Worm (Caenorhabditis elegans) whole organism, late embryonic: ENCODE measurements around the gene sul-3.

ENCODE experiments used
- C08G9.2 ChIP-seq: sonication (generic microtip); optimal IDR thresholded peaks from 2 replicates; lab custom pipeline; 2016; ENCODE audit warnings: mild to moderate bottlenecking, missing genetic modification characterization, moderate library complexity, missing compliant biosample characterization
- F13H6.1 ChIP-seq: sonication (generic microtip); optimal IDR thresholded peaks from 2 replicates; lab custom pipeline; 2016; ENCODE audit warnings: missing genetic modification characterization, missing compliant biosample characterization
- K02D7.2 ChIP-seq: sonication (generic microtip); optimal IDR thresholded peaks from 2 replicates; lab custom pipeline; 2017; ENCODE audit warnings: mild to moderate bottlenecking, missing genetic modification characterization, missing compliant biosample characterization
- K09A11.1 ChIP-seq: sonication (generic microtip); optimal IDR thresholded peaks from 2 replicates; lab custom pipeline; 2017; ENCODE audit warnings: antibody characterized with exemption, mild to moderate bottlenecking, missing genetic modification characterization, missing compliant biosample characterization; ENCODE audit not compliant: insufficient read depth
- ama-1 ChIP-seq: fragments of 150-350 bp; optimal IDR thresholded peaks from 2 replicates; lab custom pipeline; 2014
- ceh-14 ChIP-seq: sonication (generic microtip); optimal IDR thresholded peaks from 2 replicates; lab custom pipeline; 2016; ENCODE audit warnings: missing genotype, missing genetic modification characterization, missing compliant biosample characterization
- ceh-18 ChIP-seq: sonication (generic microtip); optimal IDR thresholded peaks from 2 replicates; lab custom pipeline; 2016; ENCODE audit warnings: missing genetic modification characterization, missing compliant biosample characterization
- ceh-22 ChIP-seq: sonication (generic microtip); optimal IDR thresholded peaks from 2 replicates; lab custom pipeline; 2017; ENCODE audit warnings: missing biosample characterization, missing genetic modification characterization
- ceh-24 ChIP-seq: sonication (generic microtip); optimal IDR thresholded peaks from 2 replicates; lab custom pipeline; 2016; ENCODE audit warnings: mild to moderate bottlenecking, missing genetic modification characterization, missing compliant biosample characterization
- ceh-30 ChIP-seq: fragments of 150-350 bp; optimal IDR thresholded peaks from 2 replicates; lab custom pipeline; 2014; ENCODE audit warnings: missing biosample characterization, missing genetic modification characterization
- ceh-31 ChIP-seq: sonication (generic microtip); optimal IDR thresholded peaks from 2 replicates; lab custom pipeline; 2016; ENCODE audit warnings: missing genetic modification characterization, missing compliant biosample characterization
- ceh-34 ChIP-seq: sonication (generic microtip); optimal IDR thresholded peaks from 2 replicates; lab custom pipeline; 2016; ENCODE audit warnings: mild to moderate bottlenecking, missing genetic modification characterization, missing compliant biosample characterization
- ceh-48 ChIP-seq: sonication (generic microtip); optimal IDR thresholded peaks from 2 replicates; lab custom pipeline; 2016; ENCODE audit warnings: missing genetic modification characterization, inconsistent platforms, missing compliant biosample characterization
- ceh-9 ChIP-seq: sonication (generic microtip); optimal IDR thresholded peaks from 2 replicates; lab custom pipeline; 2016; ENCODE audit warnings: mild to moderate bottlenecking, missing genetic modification characterization, inconsistent platforms, missing compliant biosample characterization
- che-1 ChIP-seq: sonication (generic microtip); optimal IDR thresholded peaks from 2 replicates; lab custom pipeline; 2016; ENCODE audit warnings: mild to moderate bottlenecking, missing genetic modification characterization, missing compliant biosample characterization
- dmd-4 ChIP-seq: sonication (generic microtip); optimal IDR thresholded peaks from 2 replicates; lab custom pipeline; 2016; ENCODE audit warnings: borderline replicate concordance, missing genetic modification characterization, missing compliant biosample characterization
- dve-1 ChIP-seq: sonication (generic microtip); optimal IDR thresholded peaks from 2 replicates; lab custom pipeline; 2017; ENCODE audit warnings: antibody characterized with exemption, mild to moderate bottlenecking, missing genetic modification characterization, missing compliant biosample characterization
- elt-2 ChIP-seq: sonication (generic microtip); optimal IDR thresholded peaks from 2 replicates; lab custom pipeline; 2016; ENCODE audit warnings: missing genetic modification reagents, missing genetic modification characterization, missing compliant biosample characterization
- ets-4 ChIP-seq: sonication (generic microtip); optimal IDR thresholded peaks from 2 replicates; lab custom pipeline; 2016; ENCODE audit warnings: missing genetic modification characterization, missing compliant biosample characterization
- eyg-1 ChIP-seq: sonication (generic microtip); optimal IDR thresholded peaks from 2 replicates; lab custom pipeline; 2016; ENCODE audit warnings: missing genotype, missing genetic modification characterization, missing compliant biosample characterization
- fax-1 ChIP-seq: sonication (generic microtip); optimal IDR thresholded peaks from 2 replicates; lab custom pipeline; 2016; ENCODE audit warnings: missing genotype, missing genetic modification characterization, missing compliant biosample characterization
- fkh-10 ChIP-seq: fragments of 150-350 bp; optimal IDR thresholded peaks from 2 replicates; lab custom pipeline; 2014; ENCODE audit warnings: missing biosample characterization, missing genetic modification reagents, missing genetic modification characterization
- gmeb-2 ChIP-seq: sonication (generic microtip); optimal IDR thresholded peaks from 2 replicates; lab custom pipeline; 2016; ENCODE audit warnings: missing genetic modification characterization, inconsistent platforms, missing compliant biosample characterization
- hlh-13 ChIP-seq: fragments of 200-800 bp; sonication (Bioruptor generic); optimal IDR thresholded peaks from 2 replicates; lab custom pipeline; 2018; ENCODE audit warnings: mild to moderate bottlenecking, missing genetic modification characterization, missing compliant biosample characterization
- hlh-30 ChIP-seq: sonication (generic microtip); optimal IDR thresholded peaks from 2 replicates; lab custom pipeline; 2017; ENCODE audit warnings: antibody characterized with exemption, missing genetic modification characterization, missing compliant biosample characterization; ENCODE audit not compliant: insufficient read depth
- hlh-6 ChIP-seq: sonication (generic microtip); optimal IDR thresholded peaks from 2 replicates; lab custom pipeline; 2016; ENCODE audit warnings: missing genotype, missing genetic modification characterization, missing compliant biosample characterization
- lin-11 ChIP-seq: fragments of 200-800 bp; sonication (Bioruptor generic); optimal IDR thresholded peaks from 2 replicates; lab custom pipeline; 2018; ENCODE audit warnings: mild to moderate bottlenecking, missing genetic modification characterization, missing compliant biosample characterization
- madf-2 ChIP-seq: sonication (generic microtip); optimal IDR thresholded peaks from 2 replicates; lab custom pipeline; 2017; ENCODE audit warnings: missing genetic modification characterization, missing compliant biosample characterization
- mec-3 ChIP-seq: sonication (generic microtip); optimal IDR thresholded peaks from 2 replicates; lab custom pipeline; 2016; ENCODE audit warnings: borderline replicate concordance, missing genetic modification characterization, missing compliant biosample characterization
- nfya-1 ChIP-seq: sonication (generic microtip); optimal IDR thresholded peaks from 2 replicates; lab custom pipeline; 2017; ENCODE audit warnings: missing genetic modification characterization, mild to moderate bottlenecking, missing compliant biosample characterization, antibody characterized with exemption, moderate library complexity
- nhr-11 ChIP-seq: fragments of 150-350 bp; optimal IDR thresholded peaks from 2 replicates; lab custom pipeline; 2014; ENCODE audit warnings: missing biosample characterization, missing genetic modification characterization
- npax-4 ChIP-seq: sonication (generic microtip); optimal IDR thresholded peaks from 2 replicates; lab custom pipeline; 2016; ENCODE audit warnings: missing genetic modification characterization, missing compliant biosample characterization
- pag-3 ChIP-seq: sonication (generic microtip); optimal IDR thresholded peaks from 2 replicates; lab custom pipeline; 2016; ENCODE audit warnings: missing compliant biosample characterization, missing genetic modification characterization, borderline replicate concordance
- pat-9 ChIP-seq: fragments of 200-800 bp; sonication (Bioruptor generic); optimal IDR thresholded peaks from 2 replicates; lab custom pipeline; 2018; ENCODE audit warnings: mild to moderate bottlenecking, missing genetic modification characterization, moderate library complexity, missing compliant biosample characterization
- ref-2 ChIP-seq: sonication (generic microtip); optimal IDR thresholded peaks from 2 replicates; lab custom pipeline; 2016; ENCODE audit warnings: missing genetic modification characterization, missing compliant biosample characterization
- rnt-1 ChIP-seq: sonication (generic microtip); optimal IDR thresholded peaks from 2 replicates; lab custom pipeline; 2016; ENCODE audit warnings: missing genetic modification characterization, missing compliant biosample characterization
- sox-2 ChIP-seq: fragments of 200-800 bp; sonication (Bioruptor generic); IDR thresholded peaks from 2 replicates; pipeline ENCODE4 v1.3.6; 2022; ENCODE audit warnings: missing genetic modification reagents, missing genetic modification characterization, missing compliant biosample characterization
- syd-9 ChIP-seq: sonication (generic microtip); optimal IDR thresholded peaks from 2 replicates; lab custom pipeline; 2016; ENCODE audit warnings: mild to moderate bottlenecking, missing genetic modification characterization, moderate library complexity, missing compliant biosample characterization
- tbx-2 ChIP-seq: sonication (generic microtip); optimal IDR thresholded peaks from 2 replicates; lab custom pipeline; 2016; ENCODE audit warnings: missing genetic modification characterization, missing compliant biosample characterization
- unc-42 ChIP-seq: sonication (generic microtip); optimal IDR thresholded peaks from 2 replicates; lab custom pipeline; 2016; ENCODE audit warnings: missing genotype, missing genetic modification characterization, missing compliant biosample characterization
- unc-55 ChIP-seq: sonication (generic microtip); optimal IDR thresholded peaks from 2 replicates; lab custom pipeline; 2017; ENCODE audit warnings: missing biosample characterization, missing genetic modification reagents, missing genetic modification characterization
- zip-5 ChIP-seq: sonication (generic microtip); optimal IDR thresholded peaks from 2 replicates; lab custom pipeline; 2016; ENCODE audit warnings: missing genetic modification characterization, missing compliant biosample characterization
- ztf-16 ChIP-seq: sonication (generic microtip); optimal IDR thresholded peaks from 2 replicates; lab custom pipeline; 2017; ENCODE audit warnings: missing genetic modification characterization, missing compliant biosample characterization

sul-3 gene

DNA sequence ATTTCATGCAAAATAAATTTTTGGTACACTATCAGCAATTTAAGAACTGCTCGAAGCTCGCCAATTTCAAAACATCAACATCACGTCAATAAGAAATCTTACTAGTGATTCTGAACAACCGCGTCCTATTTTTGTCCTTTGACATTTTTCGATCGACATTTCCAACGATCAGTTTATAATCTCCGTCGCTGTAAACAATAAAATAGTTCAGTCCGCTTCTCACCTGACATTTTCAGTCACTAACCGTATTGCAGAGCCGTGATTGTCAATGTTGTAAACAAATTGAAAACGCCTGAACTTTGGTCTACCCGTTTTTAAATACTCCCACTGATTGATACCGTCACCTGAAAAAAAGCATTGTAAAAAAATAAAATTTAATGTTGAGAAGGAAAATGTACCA is 6.0 kb downstream of the sul-3 start:
- TF ChIP-seq npax-4 (tag; lab: Kevin White, UChicago) (no peak), gmeb-2 (no peak), sox-2 (no peak), ceh-34 (tag; lab: Kevin White, UChicago) (no peak), hlh-6 (no peak), elt-2 (tag; lab: Kevin White, UChicago) (no peak), rnt-1 (no peak), che-1 (tag; lab: Kevin White, UChicago) (no peak), fkh-10 (GFP tag; lab: Kevin White, UChicago) (no peak), ets-4 (no peak), nfya-1 (no peak), eyg-1 (tag; lab: Kevin White, UChicago) (no peak), nhr-11 (tag; lab: Kevin White, UChicago) (no peak), ceh-24 (tag; lab: Kevin White, UChicago) (no peak)

ce11 chrX:7826590-7827260 is 7.3 kb downstream of the sul-3 start:
- TF ChIP-seq dmd-4 (tag; lab: Kevin White, UChicago) (no peak), ceh-9 (tag; lab: Kevin White, UChicago) (no peak), gmeb-2 (no peak), pat-9 (tag; lab: Kevin White, UChicago) (no peak), ztf-16 (tag; lab: Kevin White, UChicago) (no peak), npax-4 (tag; lab: Kevin White, UChicago) (no peak), K09A11.1 (tag; lab: Kevin White, UChicago) (no peak), tbx-2 (no peak), unc-55 (no peak), lin-11 (tag; lab: Kevin White, UChicago) (no peak), rnt-1 (no peak)

DNA sequence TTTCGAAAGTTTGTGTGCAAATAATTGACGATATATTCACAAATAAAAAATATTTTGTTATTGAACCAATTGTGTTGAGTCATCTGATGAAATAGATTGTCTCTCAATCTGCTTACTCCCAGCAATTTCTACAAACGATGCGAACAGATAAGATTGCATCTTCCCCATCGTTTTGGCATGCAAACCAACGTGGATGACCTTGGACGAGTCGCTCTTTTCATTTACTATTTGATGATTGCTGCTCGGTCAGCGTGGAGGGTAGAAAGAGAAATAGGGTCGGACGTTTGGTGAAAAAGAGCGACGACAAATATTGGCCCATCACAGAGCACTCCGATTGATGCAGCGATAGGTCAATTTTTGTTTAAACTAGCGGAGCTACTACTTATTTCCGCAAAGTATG is 8.3 kb downstream of the sul-3 start:
- TF ChIP-seq ceh-34 (tag; lab: Kevin White, UChicago) (peak; percentile 46), gmeb-2 (no peak), ref-2 (tag; lab: Kevin White, UChicago) (no peak), ceh-22 (no peak), nfya-1 (peak; percentile 66), tbx-2 (peak; percentile 21), ceh-30 (no peak), ama-1 (lab: Kevin White, UChicago) (peak; percentile 63), dve-1 (tag; lab: Kevin White, UChicago) (peak; percentile 24), rnt-1 (peak; percentile 18), fax-1 (no peak), elt-2 (tag; lab: Kevin White, UChicago) (peak; percentile 44)

DNA sequence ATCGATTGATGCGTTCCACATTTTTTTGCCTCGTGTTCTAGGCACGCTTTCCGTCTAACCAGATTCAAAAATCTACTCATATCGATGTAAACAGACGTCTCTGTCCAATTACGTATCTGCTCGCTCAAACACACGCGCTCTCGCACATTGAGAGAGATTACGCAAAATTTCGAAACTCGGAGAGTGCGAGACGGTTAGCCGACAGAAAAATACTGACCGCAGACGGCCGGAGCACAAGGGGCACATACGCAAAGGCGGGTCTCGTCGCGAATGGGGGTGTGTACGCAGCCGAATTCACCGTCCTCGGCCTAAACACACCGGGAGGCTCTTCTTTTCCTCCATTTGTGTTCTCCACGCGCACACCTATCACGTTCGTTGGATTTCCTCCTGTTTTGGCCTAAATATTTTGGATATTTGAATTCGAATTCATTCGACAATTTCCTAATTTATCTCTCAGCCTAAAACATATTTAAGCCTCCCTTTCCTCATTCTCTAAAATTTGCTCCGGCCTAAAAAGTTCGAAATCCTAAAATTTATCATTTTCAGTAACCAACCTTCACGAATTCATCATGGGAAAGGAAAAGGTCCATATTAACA is 10.8 kb downstream of the sul-3 start, which contains the start of gene eef-1A.2:
Gene eef-1A.2 (plus strand): TSS at position 547 of the 597 bp plus-strand sequence.
- TF ChIP-seq pag-3 (tag; lab: Kevin White, UChicago) (peak; percentile 31), hlh-30 (tag; lab: Kevin White, UChicago) (peak; percentile 87), eyg-1 (tag; lab: Kevin White, UChicago) (peak; percentile 60), rnt-1 (peak; percentile 66), F13H6.1 (peak; percentile 33), ceh-48 (tag; lab: Kevin White, UChicago) (peak; percentile 32), zip-5 (tag; lab: Kevin White, UChicago) (no peak), ceh-14 (tag; lab: Kevin White, UChicago) (peak; percentile 60), lin-11 (tag; lab: Kevin White, UChicago) (no peak), fkh-10 (GFP tag; lab: Kevin White, UChicago) (no peak), che-1 (tag; lab: Kevin White, UChicago) (no peak), dmd-4 (tag; lab: Kevin White, UChicago) (peak; percentile 51), C08G9.2 (peak; percentile 24), nfya-1 (peak; percentile 94), ets-4 (no peak), mec-3 (tag; lab: Kevin White, UChicago) (no peak), K02D7.2 (no peak), gmeb-2 (peak; percentile 7), unc-55 (peak; percentile 64), fax-1 (no peak), ref-2 (tag; lab: Kevin White, UChicago) (peak; percentile 81), ceh-30 (no peak), madf-2 (peak; percentile 39), ceh-24 (tag; lab: Kevin White, UChicago) (no peak), unc-42 (tag; lab: Kevin White, UChicago) (peak; percentile 92), syd-9 (tag; lab: Kevin White, UChicago) (no peak), ceh-18 (tag; lab: Kevin White, UChicago) (peak; percentile 83), hlh-13 (no peak), ceh-34 (tag; lab: Kevin White, UChicago) (peak; percentile 80), ceh-31 (peak; percentile 88)
